Worm (Caenorhabditis elegans) whole organism, L1 larva: ENCODE data around the gene F40C5.1.

ENCODE experiments used
- F16B12.6 ChIP-seq: fragments of 150-350 bp; optimal IDR thresholded peaks from 2 replicates; lab custom pipeline; 2014; ENCODE audit warnings: missing biosample characterization, missing genetic modification characterization
- Y116A8C.19 ChIP-seq: sonication (generic microtip); optimal IDR thresholded peaks from 2 replicates; lab custom pipeline; 2016; ENCODE audit warnings: missing compliant biosample characterization, missing genetic modification characterization, borderline replicate concordance
- aha-1 ChIP-seq: fragments of 150-350 bp; optimal IDR thresholded peaks from 2 replicates; lab custom pipeline; 2014; ENCODE audit warnings: missing biosample characterization, missing genetic modification characterization
- aly-2 ChIP-seq: fragments of 150-350 bp; optimal IDR thresholded peaks from 2 replicates; lab custom pipeline; 2014; ENCODE audit warnings: missing biosample characterization, missing genetic modification characterization
- ama-1 ChIP-seq: fragments of 150-350 bp; optimal IDR thresholded peaks from 2 replicates; lab custom pipeline; 2014
- blmp-1 ChIP-seq: fragments of 150-350 bp; optimal IDR thresholded peaks from 2 replicates; lab custom pipeline; 2014; ENCODE audit warnings: missing biosample characterization, missing genetic modification characterization
- ceh-8 ChIP-seq: fragments of 200-800 bp; sonication (Bioruptor generic); optimal IDR thresholded peaks from 2 replicates; lab custom pipeline; 2018; ENCODE audit warnings: mild to moderate bottlenecking, missing genetic modification characterization, moderate library complexity, missing compliant biosample characterization
- dpl-1 ChIP-seq, 3 experiments: fragments of 150-350 bp in 2 of 3; sonication (generic microtip) in 1 of 3; optimal IDR thresholded peaks; 2 replicates each; lab custom pipeline; 2014 to 2017; ENCODE audit warnings: missing biosample characterization in 3 of 3, missing genetic modification characterization in 3 of 3, missing genetic modification reagents in 3 of 3
- dsc-1 ChIP-seq: sonication (generic microtip); optimal IDR thresholded peaks from 2 replicates; lab custom pipeline; 2016; ENCODE audit warnings: mild to moderate bottlenecking, missing genetic modification characterization, missing compliant biosample characterization
- efl-1 ChIP-seq, 4 experiments: fragments of 150-350 bp; optimal IDR thresholded peaks in 3 of 4; peaks in 1 of 4; 1 replicate in 1 of 4; 2 replicates in 3 of 4; lab custom pipeline; 2014; ENCODE audit warnings: missing biosample characterization in 2 of 4, missing genetic modification characterization in 2 of 4, missing genetic modification reagents in 2 of 4
- efl-3 ChIP-seq: fragments of 200-800 bp; sonication (Bioruptor generic); optimal IDR thresholded peaks from 2 replicates; lab custom pipeline; 2018; ENCODE audit warnings: mild to moderate bottlenecking, missing genetic modification characterization, missing compliant biosample characterization
- egl-13 ChIP-seq: sonication (generic microtip); optimal IDR thresholded peaks from 2 replicates; lab custom pipeline; 2016; ENCODE audit warnings: missing genotype, missing genetic modification reagents, missing genetic modification characterization, missing compliant biosample characterization
- elt-2 ChIP-seq: sonication (generic microtip); optimal IDR thresholded peaks from 2 replicates; lab custom pipeline; 2016; ENCODE audit warnings: missing genetic modification characterization, mild to moderate bottlenecking, inconsistent platforms, missing compliant biosample characterization, missing genetic modification reagents
- fkh-4 ChIP-seq: sonication (generic microtip); optimal IDR thresholded peaks from 2 replicates; lab custom pipeline; 2016; ENCODE audit warnings: missing compliant biosample characterization, missing genetic modification characterization, borderline replicate concordance
- lin-14 ChIP-seq: fragments of 200-800 bp; sonication (Bioruptor generic); optimal IDR thresholded peaks from 2 replicates; lab custom pipeline; 2018; ENCODE audit warnings: mild to moderate bottlenecking, missing genetic modification characterization, moderate library complexity, missing compliant biosample characterization
- lin-35 ChIP-seq, 2 experiments: fragments of 150-350 bp; optimal IDR thresholded peaks; 2 replicates each; lab custom pipeline; 2014; ENCODE audit warnings: missing biosample characterization in 2 of 2, missing genetic modification characterization in 2 of 2, missing genetic modification reagents in 2 of 2
- mdl-1 ChIP-seq, 2 experiments: fragments of 150-350 bp; optimal IDR thresholded peaks; 2 replicates each; lab custom pipeline; 2014 to 2017; ENCODE audit warnings: missing biosample characterization in 2 of 2, missing genetic modification characterization in 2 of 2, inconsistent platforms in 1 of 2
- mep-1 ChIP-seq: fragments of 150-350 bp; optimal IDR thresholded peaks from 2 replicates; lab custom pipeline; 2014; ENCODE audit warnings: missing biosample characterization, missing genetic modification characterization
- nhr-237 ChIP-seq: fragments of 150-350 bp; optimal IDR thresholded peaks from 2 replicates; lab custom pipeline; 2014; ENCODE audit warnings: missing biosample characterization, missing genetic modification characterization
- nhr-47 ChIP-seq: sonication (generic microtip); optimal IDR thresholded peaks from 2 replicates; lab custom pipeline; 2016; ENCODE audit warnings: mild to moderate bottlenecking, missing genetic modification characterization, moderate library complexity, missing compliant biosample characterization
- nhr-84 ChIP-seq: sonication (generic microtip); optimal IDR thresholded peaks from 2 replicates; lab custom pipeline; 2017; ENCODE audit warnings: missing biosample characterization, missing genetic modification characterization
- nhr-85 ChIP-seq: sonication (generic microtip); peaks from one replicate; lab custom pipeline; 2016; ENCODE audit warnings: missing genetic modification characterization, inconsistent platforms, missing compliant biosample characterization
- snpc-4 ChIP-seq: fragments of 150-350 bp; optimal IDR thresholded peaks from 2 replicates; lab custom pipeline; 2014; ENCODE audit warnings: missing biosample characterization, missing genetic modification characterization
- snu-23 ChIP-seq: sonication (generic microtip); optimal IDR thresholded peaks from 2 replicates; lab custom pipeline; 2016; ENCODE audit warnings: missing genetic modification characterization, missing compliant biosample characterization
- tlp-1 ChIP-seq: fragments of 150-350 bp; optimal IDR thresholded peaks from 2 replicates; lab custom pipeline; 2014; ENCODE audit warnings: missing biosample characterization, missing genetic modification characterization
- unc-130 ChIP-seq: fragments of 150-350 bp; optimal IDR thresholded peaks from 2 replicates; lab custom pipeline; 2017; ENCODE audit warnings: missing biosample characterization, missing genetic modification characterization, inconsistent platforms
- unc-62 ChIP-seq: fragments of 150-350 bp; optimal IDR thresholded peaks from 2 replicates; lab custom pipeline; 2014; ENCODE audit warnings: missing biosample characterization, missing genetic modification reagents, missing genetic modification characterization
- unc-98 ChIP-seq: fragments of 200-800 bp; sonication (Bioruptor generic); IDR thresholded peaks from 2 replicates; pipeline ENCODE4 v1.3.6; 2022; ENCODE audit warnings: missing genetic modification characterization, missing compliant biosample characterization
- vab-15 ChIP-seq: sonication (generic microtip); optimal IDR thresholded peaks from 2 replicates; lab custom pipeline; 2017; ENCODE audit warnings: missing genotype, mild to moderate bottlenecking, missing genetic modification characterization, missing compliant biosample characterization
- zag-1 ChIP-seq: fragments of 150-350 bp; optimal IDR thresholded peaks from 2 replicates; lab custom pipeline; 2014; ENCODE audit warnings: missing biosample characterization, missing genetic modification characterization
- zip-4 ChIP-seq: fragments of 200-800 bp; sonication (Bioruptor generic); optimal IDR thresholded peaks from 2 replicates; lab custom pipeline; 2018; ENCODE audit warnings: mild to moderate bottlenecking, missing genetic modification characterization, moderate library complexity, missing compliant biosample characterization
- ztf-11 ChIP-seq, 2 experiments: sonication (generic microtip); optimal IDR thresholded peaks; 2 replicates each; lab custom pipeline; 2016 to 2017; ENCODE audit warnings: missing genetic modification characterization in 2 of 2, missing biosample characterization in 1 of 2, missing compliant biosample characterization in 1 of 2

F40C5.1 gene

DNA sequence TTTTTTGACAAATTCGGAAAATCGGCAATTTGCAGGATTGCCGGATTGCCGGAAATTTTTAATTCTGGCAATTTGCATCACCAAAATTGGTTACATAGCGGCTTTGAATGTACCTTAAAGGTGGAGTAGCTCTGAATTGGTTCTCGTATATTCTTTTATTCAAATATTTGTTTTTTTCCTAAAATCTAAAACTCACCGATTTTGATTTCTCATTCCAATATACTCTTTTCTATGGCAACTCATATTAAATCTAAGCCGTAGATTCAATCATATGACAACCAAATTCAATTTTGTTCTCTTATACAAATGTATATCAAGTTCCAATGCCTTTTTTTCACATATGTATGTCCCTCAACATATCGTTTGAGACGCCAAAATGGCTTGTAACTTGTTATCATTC is 23.0 kb upstream of the F40C5.1 start, which contains the start of gene sri-21:
sri-21 (plus strand) TSS at position 301 of the 400 bp plus-strand sequence.
- no peak for TF ChIP-seq mdl-1 (tag; optimal IDR thresholded peaks at IDR 0.05; lab: Kevin White, UChicago)
- no peak for TF ChIP-seq dpl-1 (GFP tag; optimal IDR thresholded peaks at IDR 0.05; lab: Kevin White, UChicago)
- TF ChIP-seq dsc-1 (tag; lab: Kevin White, UChicago): no peak
- TF ChIP-seq lin-35 (GFP tag; optimal IDR thresholded peaks at IDR 0.05; lab: Kevin White, UChicago): no peak
- TF ChIP-seq Y116A8C.19 (tag; lab: Kevin White, UChicago): no peak
- no peak for TF ChIP-seq nhr-47 (tag; lab: Kevin White, UChicago)
- TF ChIP-seq efl-3 (GFP tag; lab: Kevin White, UChicago): no peak
- TF ChIP-seq unc-62 (GFP tag; lab: Kevin White, UChicago): no peak
- no peak for TF ChIP-seq ama-1
- TF ChIP-seq nhr-84 (tag; lab: Kevin White, UChicago): no peak

DNA sequence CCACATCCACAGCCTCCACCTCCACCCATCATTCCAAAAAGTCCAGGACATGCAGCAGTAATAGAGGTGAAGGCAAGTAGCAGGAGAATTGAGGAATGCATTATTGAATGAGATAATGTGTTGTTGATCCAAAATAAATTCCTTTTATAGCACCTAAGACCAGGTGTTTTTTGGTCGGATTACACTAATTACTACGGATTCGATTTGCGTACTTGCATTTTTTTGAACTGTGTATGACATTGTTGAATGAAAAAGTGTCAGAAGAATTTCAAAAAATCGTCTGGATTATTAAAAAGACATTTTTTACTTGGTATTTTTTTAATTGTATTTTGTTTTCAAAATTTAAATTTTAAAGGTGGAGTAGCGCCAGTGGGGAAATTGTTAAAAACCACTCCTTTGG is 20.7 kb upstream of the F40C5.1 start, which contains the start of gene grl-28:
grl-28 (minus strand) TSS at position 101 of the 400 bp plus-strand sequence.
- TF ChIP-seq egl-13: no peak
- TF ChIP-seq nhr-85 (tag; lab: Kevin White, UChicago): peak; percentile 1

ce11 chrV:3552740-3553469 is 19.6 kb upstream of the F40C5.1 start, which contains the start of gene T24A6.20:
TSS of gene T24A6.20 (plus strand) at chrV:3553134.
- TF ChIP-seq elt-2 (tag; lab: Kevin White, UChicago) (peak; percentile 70), efl-1 (optimal IDR thresholded peaks at IDR 0.05; lab: Kevin White, UChicago) (no peak), efl-1 (GFP tag; optimal IDR thresholded peaks at IDR 0.05 in 1 of 2; lab: Kevin White, UChicago) (peak in 1 of 2 experiments; percentile 91), unc-130 (tag; lab: Kevin White, UChicago) (no peak), blmp-1 (tag; lab: Kevin White, UChicago) (peak; percentile 35), dsc-1 (tag; lab: Kevin White, UChicago) (no peak), ceh-8 (GFP tag; lab: Kevin White, UChicago) (no peak), ama-1 (no peak), snpc-4 (tag; lab: Kevin White, UChicago) (no peak)

DNA sequence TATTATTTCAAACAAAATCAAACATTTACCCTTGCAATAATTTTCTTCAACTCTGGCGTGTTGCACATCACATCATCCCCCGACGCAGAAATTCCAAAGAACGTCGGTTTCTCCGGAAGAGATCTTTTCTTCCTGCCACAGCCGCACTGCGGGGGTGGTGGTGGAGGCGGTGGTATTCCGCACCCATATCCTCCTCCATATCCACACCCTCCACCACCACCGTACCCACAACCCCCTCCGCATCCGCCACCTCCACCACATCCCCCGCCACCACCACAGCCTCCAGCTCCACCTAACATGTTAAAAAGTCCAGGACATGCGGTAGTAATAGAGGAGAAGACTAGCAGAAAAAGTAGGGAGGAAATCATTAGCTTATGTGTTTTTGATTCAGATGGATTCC is 17.6 kb upstream of the F40C5.1 start, which contains the start of gene grl-29:
grl-29 (minus strand) TSS at position 368 of the 400 bp plus-strand sequence.
- no peak for TF ChIP-seq unc-130 (tag; lab: Kevin White, UChicago)
- TF ChIP-seq zip-4: no peak
- TF ChIP-seq lin-14 (GFP tag; lab: Kevin White, UChicago): no peak
- TF ChIP-seq aly-2 (tag; lab: Kevin White, UChicago): no peak
- no peak for TF ChIP-seq unc-98 (GFP tag; lab: Robert Waterston, UW)
- TF ChIP-seq aha-1 (tag; lab: Kevin White, UChicago): no peak
- no peak for TF ChIP-seq F16B12.6 (tag; lab: Kevin White, UChicago)
- TF ChIP-seq, all 84 proteins: peak for 0

DNA sequence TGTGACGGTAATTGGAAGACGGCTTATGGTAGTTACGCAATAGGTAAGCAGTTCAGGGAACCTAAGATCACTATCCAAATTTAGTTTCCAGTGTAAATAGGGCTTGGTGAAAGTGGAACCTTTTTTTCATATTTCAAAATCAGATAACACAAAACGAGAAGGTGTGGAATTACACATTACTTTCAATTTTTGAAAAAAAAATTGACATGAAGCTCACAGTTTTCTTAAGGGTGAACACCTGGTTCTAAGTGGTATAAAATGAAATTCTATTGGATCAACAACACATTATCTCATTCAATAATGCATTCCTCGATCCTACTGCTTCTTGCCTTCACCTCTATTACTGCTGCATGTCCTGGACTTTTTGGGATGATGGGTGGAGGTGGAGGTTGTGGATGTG is 16.5 kb upstream of the F40C5.1 start, which contains the start of gene grl-30:
grl-30 (plus strand) TSS at position 301 of the 400 bp plus-strand sequence.
- TF ChIP-seq elt-2 (tag; lab: Kevin White, UChicago) (no peak), ztf-11 (tag; optimal IDR thresholded peaks at IDR 0.05; lab: Kevin White, UChicago) (no peak), nhr-237 (tag; lab: Kevin White, UChicago) (no peak), tlp-1 (no peak)

ce11 chrV:3557422-3557821 is 15.1 kb upstream of the F40C5.1 start, which contains the start of gene grl-31:
TSS of gene grl-31 (minus strand) at chrV:3557778.
- TF ChIP-seq snu-23 (GFP tag; lab: Kevin White, UChicago) (no peak), zag-1 (tag; lab: Kevin White, UChicago) (no peak), ama-1 (no peak), mep-1 (no peak), fkh-4 (no peak), vab-15 (tag; lab: Kevin White, UChicago) (no peak), zip-4 (no peak), efl-3 (GFP tag; lab: Kevin White, UChicago) (no peak), unc-98 (GFP tag; lab: Robert Waterston, UW) (no peak)
